Fruit fly (Drosophila melanogaster) whole organism: ENCODE data around the gene CG5674.

Experiments
- CG8478 ChIP-seq: fragments of >200 bp; optimal IDR thresholded peaks from 2 replicates; lab custom pipeline; 2018; ENCODE audit warnings: inconsistent platforms
- Dll ChIP-seq: fragments of >200 bp; optimal IDR thresholded peaks from 2 replicates; lab custom pipeline; 2017
- pan ChIP-seq: fragments of >200 bp; optimal IDR thresholded peaks from 2 replicates; lab custom pipeline; 2017
- psq ChIP-seq: fragments of >200 bp; optimal IDR thresholded peaks from 2 replicates; lab custom pipeline; 2017
- usp ChIP-seq: fragments of >200 bp; optimal IDR thresholded peaks from 2 replicates; lab custom pipeline; 2017; ENCODE audit warnings: missing biosample characterization, missing genetic modification characterization, mixed read lengths

dm6 chr2L:17960214-17960613 lies 3.0 kb upstream of the CG5674 start:
- TF ChIP-seq CG8478 (no peak), Dll (lab: Kevin White, UChicago) (no peak), usp (GFP tag; lab: Kevin White, UChicago) (no peak), pan (no peak), psq (lab: Kevin White, UChicago) (no peak)
